Worm (Caenorhabditis elegans) whole organism, L4/young adult: ENCODE data around the gene Y116A8C.19.
"Not testable (repeated sequence)": the region's sequence is repeated elsewhere in the genome, so short reads cannot be mapped to it uniquely, and the experiment has no call there.

Experiments used
- dao-5 ChIP-seq: sonication (generic microtip); optimal IDR thresholded peaks from 2 replicates; lab custom pipeline; 2016; ENCODE audit warnings: missing genotype, missing genetic modification characterization, moderate library complexity, missing compliant biosample characterization
- him-1 ChIP-seq: sonication (generic microtip); optimal IDR thresholded peaks from 2 replicates; lab custom pipeline; 2016; ENCODE audit warnings: missing genotype, missing genetic modification reagents, missing genetic modification characterization, missing compliant biosample characterization

ce11 chrIV:17063700-17064099 lies 24.3 kb upstream of the Y116A8C.19 start, which contains the start of gene Y116A8C.467:
- not testable (repeated sequence) for TF ChIP-seq dao-5, him-1 (tag; lab: Kevin White, UChicago)
